Fruit fly (Drosophila melanogaster): ENCODE measurements around the gene CG34267.
A peak's percentile ranks its signal among the peaks of the same experiment; 100 is the strongest.

Gene CG34267

DNA sequence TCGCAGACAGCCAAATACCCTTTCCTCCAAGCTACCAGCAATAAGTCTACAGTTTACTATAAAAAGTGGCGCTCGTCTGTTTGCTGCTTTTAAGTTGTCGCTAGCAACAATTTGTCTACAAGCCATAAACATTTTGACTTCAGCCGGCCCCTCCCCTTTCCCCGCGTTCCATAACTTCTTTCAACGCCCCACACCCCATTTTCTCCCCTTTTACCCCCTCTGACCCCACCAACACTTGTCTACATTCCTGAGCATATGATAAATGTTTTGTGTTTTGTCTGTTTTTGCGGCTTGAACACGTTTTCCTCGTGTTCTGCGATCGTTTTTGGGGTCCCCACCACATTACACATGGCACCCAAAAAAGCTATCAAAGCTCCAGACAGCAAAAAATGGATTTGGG, 13.4 kb upstream of the CG34267 start:
- TF ChIP-seq Smox (GFP tag; optimal IDR thresholded peaks at IDR 0.05) (no peak), svp (GFP tag) (no peak), CG1621 (tag; optimal IDR thresholded peaks at IDR 0.05) (no peak)

DNA sequence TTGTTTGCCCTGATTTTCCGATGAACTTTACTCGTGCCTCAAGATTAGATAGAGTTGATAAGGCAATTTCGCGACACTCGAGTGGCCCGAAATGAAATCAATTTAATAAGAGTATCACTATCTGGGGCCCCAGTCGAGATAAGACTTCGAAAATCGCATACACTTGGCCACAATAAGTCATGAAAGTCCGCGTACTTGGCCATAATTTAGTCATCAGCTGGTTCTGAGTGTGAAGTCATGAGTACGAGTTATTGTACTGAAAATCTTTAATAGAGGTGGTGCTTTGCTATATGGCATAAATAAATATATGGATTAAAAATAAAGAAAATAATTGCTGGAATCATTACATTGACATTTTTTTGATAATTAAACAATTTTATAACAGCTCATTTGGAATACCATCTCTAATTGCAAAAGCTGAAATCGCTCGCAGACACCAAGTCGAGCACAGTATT, 11.5 kb upstream of the CG34267 start:
- TF ChIP-seq Smox (GFP tag; optimal IDR thresholded peaks at IDR 0.05) (peak; percentile 53), Sox15 (GFP tag; optimal IDR thresholded peaks at IDR 0.05) (no peak), CG9139 (GFP tag; optimal IDR thresholded peaks at IDR 0.05) (no peak), Blimp-1 (GFP tag; optimal IDR thresholded peaks at IDR 0.05) (no peak), Eip75B (GFP tag; optimal IDR thresholded peaks at IDR 0.05) (no peak), CG6808 (GFP tag; optimal IDR thresholded peaks at IDR 0.05) (no peak), CG3032 (tag; optimal IDR thresholded peaks at IDR 0.05) (no peak), fkh (GFP tag; optimal IDR thresholded peaks at IDR 0.05) (no peak), achi (GFP tag; optimal IDR thresholded peaks at IDR 0.05) (no peak), CG32006 (GFP tag; optimal IDR thresholded peaks at IDR 0.05) (no peak), salr (GFP tag; optimal IDR thresholded peaks at IDR 0.05) (no peak), Sox14 (GFP tag; optimal IDR thresholded peaks at IDR 0.05) (no peak), Lpt (GFP tag; optimal IDR thresholded peaks at IDR 0.05) (no peak), CG6792 (GFP tag; optimal IDR thresholded peaks at IDR 0.05) (no peak), Ets96B (tag; optimal IDR thresholded peaks at IDR 0.05) (no peak), Ets21C (GFP tag; optimal IDR thresholded peaks at IDR 0.05) (no peak), esn (GFP tag; optimal IDR thresholded peaks at IDR 0.05) (peak; percentile 63), CG8119 (GFP tag; IDR thresholded peaks at IDR 0.05) (no peak), CG11902 (GFP tag; optimal IDR thresholded peaks at IDR 0.05) (no peak), CG11294 (GFP tag; IDR thresholded peaks at IDR 0.05) (no peak), fd85E (GFP tag; optimal IDR thresholded peaks at IDR 0.05) (no peak), Hr4 (GFP tag; optimal IDR thresholded peaks at IDR 0.05) (no peak), net (GFP tag; optimal IDR thresholded peaks at IDR 0.05) (no peak), vri (GFP tag; optimal IDR thresholded peaks at IDR 0.05) (peak; percentile 68), Hr39 (GFP tag; optimal IDR thresholded peaks at IDR 0.05) (peak; percentile 22), eg (GFP tag; IDR thresholded peaks at IDR 0.05) (peak; percentile 55; the same call in 1 of the 3 replicates), CG10669 (GFP tag; optimal IDR thresholded peaks at IDR 0.05) (no peak), CG34406 (GFP tag; optimal IDR thresholded peaks at IDR 0.05) (no peak), CG15336 (GFP tag; IDR thresholded peaks at IDR 0.05) (peak; percentile 30; the same call in 1 of the 2 replicates), Met (GFP tag; optimal IDR thresholded peaks at IDR 0.05) (peak; percentile 64), CG8632 (GFP tag; optimal IDR thresholded peaks at IDR 0.05) (no peak), acj6 (GFP tag; optimal IDR thresholded peaks at IDR 0.05) (no peak), ss (GFP tag; optimal IDR thresholded peaks at IDR 0.05) (no peak), pdm3 (GFP tag; optimal IDR thresholded peaks at IDR 0.05) (peak; percentile 21), Eip78C (GFP tag) (peak; percentile 45), CG8319 (GFP tag; optimal IDR thresholded peaks at IDR 0.05) (no peak), CG6854 (GFP tag; optimal IDR thresholded peaks at IDR 0.05) (no peak), OdsH (GFP tag; optimal IDR thresholded peaks at IDR 0.05) (no peak), dsx (GFP tag; optimal IDR thresholded peaks at IDR 0.05; ENCODE audit: poor library complexity, severe bottlenecking) (no peak), CG3919 (GFP tag; optimal IDR thresholded peaks at IDR 0.05) (no peak), Eip93F (GFP tag; optimal IDR thresholded peaks at IDR 0.05) (peak; percentile 81), spab (GFP tag; optimal IDR thresholded peaks at IDR 0.05) (no peak), CG11762 (GFP tag; optimal IDR thresholded peaks at IDR 0.05; ENCODE audit: insufficient read depth) (no peak), cyc (GFP tag; optimal IDR thresholded peaks at IDR 0.05) (peak; percentile 34), CG16779 (tag; optimal IDR thresholded peaks at IDR 0.05) (no peak), CG7368 (GFP tag; optimal IDR thresholded peaks at IDR 0.05) (no peak), CG6163 (GFP tag; IDR thresholded peaks at IDR 0.05) (no peak), svp (GFP tag) (peak; percentile 82), topi (GFP tag; optimal IDR thresholded peaks at IDR 0.05) (peak; percentile 44), Hr38 (GFP tag; optimal IDR thresholded peaks at IDR 0.05) (no peak)

All from whole organism, prepupa.